Fruit fly (Drosophila melanogaster) whole organism, embryonic: ENCODE results near the gene Nup98-96.

ENCODE experiments used
- Aef1 ChIP-seq: fragments of 200-800 bp; sonication (Bioruptor generic); IDR thresholded peaks from 3 replicates; pipeline ENCODE4 v1.3.6; 2022; ENCODE audit warnings: missing biosample characterization, missing genetic modification characterization
- Bdp1 ChIP-seq: fragments of 200-800 bp; sonication (Bioruptor generic); optimal IDR thresholded peaks from 3 replicates; lab custom pipeline; 2016; ENCODE audit warnings: missing biosample characterization, missing genetic modification characterization
- CG10147 ChIP-seq: fragments of 200-800 bp; sonication (Bioruptor generic); optimal IDR thresholded peaks from 2 replicates; lab custom pipeline; 2019; ENCODE audit warnings: missing biosample characterization, mild to moderate bottlenecking, missing genetic modification characterization, moderate library complexity
- CG11247 ChIP-seq: fragments of 200-800 bp; sonication (Bioruptor generic); IDR thresholded peaks from 2 replicates; pipeline ENCODE4 v1.3.6; 2022; ENCODE audit warnings: missing biosample characterization, missing genetic modification characterization
- CG14441 ChIP-seq: fragments of 200-800 bp; sonication (Bioruptor generic); IDR thresholded peaks from 2 replicates; pipeline ENCODE4 v1.3.6; 2022; ENCODE audit warnings: missing biosample characterization, missing genetic modification characterization
- CG15073 ChIP-seq: fragments of 200-800 bp; sonication (Bioruptor generic); optimal IDR thresholded peaks from 2 replicates; lab custom pipeline; 2016; ENCODE audit warnings: missing biosample characterization, missing genetic modification characterization
- CG17186 ChIP-seq: fragments of 200-800 bp; sonication (Bioruptor generic); optimal IDR thresholded peaks from 3 replicates; lab custom pipeline; 2017; ENCODE audit warnings: missing biosample characterization, missing genetic modification reagents, missing genetic modification characterization
- CG17612 ChIP-seq: fragments of 200-800 bp; sonication (Bioruptor generic); IDR thresholded peaks from 2 replicates; pipeline ENCODE4 v1.3.6; 2022; ENCODE audit warnings: missing biosample characterization, missing genetic modification characterization
- CG3163 ChIP-seq: fragments of 200-800 bp; sonication (Bioruptor generic); optimal IDR thresholded peaks from 3 replicates; lab custom pipeline; 2016; ENCODE audit warnings: missing biosample characterization, missing genetic modification characterization
- CG32532 ChIP-seq: fragments of 200-800 bp; sonication (Bioruptor generic); IDR thresholded peaks from 2 replicates; pipeline ENCODE4 v1.3.6; 2022; ENCODE audit warnings: missing biosample characterization, missing genetic modification characterization
- CG3847 ChIP-seq: fragments of 200-800 bp; sonication (Bioruptor generic); IDR thresholded peaks from 2 replicates; pipeline ENCODE4 v1.3.6; 2022; ENCODE audit warnings: missing biosample characterization, missing genetic modification characterization
- CG4328 ChIP-seq: fragments of 200-800 bp; sonication (Bioruptor generic); optimal IDR thresholded peaks from 3 replicates; lab custom pipeline; 2017; ENCODE audit warnings: missing biosample characterization, missing genetic modification reagents, missing genetic modification characterization
- CG4617 ChIP-seq: fragments of 200-800 bp; sonication (Bioruptor generic); optimal IDR thresholded peaks from 3 replicates; lab custom pipeline; 2016; ENCODE audit warnings: missing biosample characterization, missing genetic modification characterization, borderline replicate concordance
- CG4707 ChIP-seq: fragments of 200-800 bp; sonication (Bioruptor generic); optimal IDR thresholded peaks from 2 replicates; lab custom pipeline; 2018; ENCODE audit warnings: missing biosample characterization, mild to moderate bottlenecking, missing genetic modification characterization, moderate library complexity
- CG8359 ChIP-seq: fragments of 200-800 bp; sonication (Bioruptor generic); optimal IDR thresholded peaks from 2 replicates; lab custom pipeline; 2017; ENCODE audit warnings: missing biosample characterization, mild to moderate bottlenecking, missing genetic modification characterization, borderline replicate concordance
- CG9932 ChIP-seq: fragments of 200-800 bp; sonication (Bioruptor generic); IDR thresholded peaks from 2 replicates; pipeline ENCODE4 v1.3.6; 2022; ENCODE audit warnings: missing biosample characterization, missing genetic modification characterization
- Chrac-16 ChIP-seq: fragments of 200-800 bp; sonication (Bioruptor generic); optimal IDR thresholded peaks from 3 replicates; lab custom pipeline; 2016; ENCODE audit warnings: missing biosample characterization, missing genetic modification characterization
- CkIIα-i1 ChIP-seq: fragments of 200-800 bp; sonication (Bioruptor generic); IDR thresholded peaks from 2 replicates; pipeline ENCODE4 v1.3.6; 2022; ENCODE audit warnings: missing biosample characterization, missing genetic modification characterization
- E2f1 ChIP-seq: fragments of 200-800 bp; sonication (Bioruptor generic); IDR thresholded peaks from 2 replicates; pipeline ENCODE4 v1.3.6; 2022; ENCODE audit warnings: missing biosample characterization, missing genetic modification characterization
- ERR ChIP-seq: fragments of 200-800 bp; sonication (Bioruptor generic); optimal IDR thresholded peaks from 2 replicates; lab custom pipeline; 2016; ENCODE audit warnings: missing biosample characterization, missing genetic modification characterization
- Fer3 ChIP-seq: fragments of 200-800 bp; sonication (Bioruptor generic); optimal IDR thresholded peaks from 2 replicates; lab custom pipeline; 2018; ENCODE audit warnings: missing biosample characterization, mild to moderate bottlenecking, missing genetic modification characterization, moderate library complexity
- HLH54F ChIP-seq: fragments of 200-800 bp; sonication (Bioruptor generic); optimal IDR thresholded peaks from 3 replicates; lab custom pipeline; 2016; ENCODE audit warnings: missing biosample characterization, missing genetic modification characterization
- Max ChIP-seq: fragments of 200-800 bp; sonication (Bioruptor generic); optimal IDR thresholded peaks from 2 replicates; lab custom pipeline; 2016; ENCODE audit warnings: missing biosample characterization, mild to moderate bottlenecking, missing genetic modification characterization
- Rfx ChIP-seq: fragments of 200-800 bp; sonication (Bioruptor generic); IDR thresholded peaks from 2 replicates; pipeline ENCODE4 v1.3.6; 2022; ENCODE audit warnings: missing biosample characterization, missing genetic modification characterization
- Ssrp ChIP-seq: fragments of 200-800 bp; sonication (Bioruptor generic); optimal IDR thresholded peaks from 2 replicates; lab custom pipeline; 2018; ENCODE audit warnings: missing biosample characterization, mild to moderate bottlenecking, missing genetic modification characterization, moderate library complexity
- amos ChIP-seq: fragments of 200-800 bp; sonication (Bioruptor generic); IDR thresholded peaks from 2 replicates; pipeline ENCODE4 v1.3.6; 2022; ENCODE audit warnings: missing biosample characterization, missing genetic modification characterization; ENCODE audit not compliant: partially characterized antibody
- ato ChIP-seq: fragments of 200-800 bp; sonication (Bioruptor generic); IDR thresholded peaks from 2 replicates; pipeline ENCODE4 v1.3.6; 2022; ENCODE audit warnings: missing biosample characterization, missing genetic modification characterization; ENCODE audit not compliant: partially characterized antibody
- az2 ChIP-seq: fragments of 200-800 bp; sonication (Bioruptor generic); optimal IDR thresholded peaks from 3 replicates; lab custom pipeline; 2016; ENCODE audit warnings: missing biosample characterization, missing genetic modification characterization
- cas ChIP-seq: fragments of 200-800 bp; sonication (Bioruptor generic); IDR thresholded peaks from 2 replicates; pipeline ENCODE4 v1.3.6; 2022; ENCODE audit warnings: missing biosample characterization, missing genetic modification characterization
- chinmo ChIP-seq: fragments of 200-800 bp; sonication (Bioruptor generic); IDR thresholded peaks from 4 replicates; pipeline ENCODE4 v1.3.6; 2022; ENCODE audit warnings: missing biosample characterization, missing genetic modification characterization; ENCODE audit not compliant: partially characterized antibody
- croc ChIP-seq: fragments of 200-800 bp; sonication (Bioruptor generic); conservative IDR thresholded peaks from 3 replicates; pipeline ENCODE4 v1.3.6; 2022; ENCODE audit warnings: missing biosample characterization, missing genetic modification characterization
- dati ChIP-seq: fragments of 200-800 bp; sonication (Bioruptor generic); IDR thresholded peaks from 2 replicates; pipeline ENCODE4 v1.3.6; 2022; ENCODE audit warnings: missing biosample characterization, missing genetic modification characterization
- dimm ChIP-seq: fragments of 200-800 bp; sonication (Bioruptor generic); IDR thresholded peaks from 2 replicates; pipeline ENCODE4 v1.3.6; 2022; ENCODE audit warnings: missing biosample characterization, missing genetic modification characterization
- fd102C ChIP-seq: fragments of 200-800 bp; sonication (Bioruptor generic); optimal IDR thresholded peaks from 2 replicates; lab custom pipeline; 2018; ENCODE audit warnings: missing biosample characterization, mild to moderate bottlenecking, missing genetic modification characterization, moderate library complexity
- gfzf ChIP-seq: fragments of 200-800 bp; sonication (Bioruptor generic); optimal IDR thresholded peaks from 2 replicates; lab custom pipeline; 2016; ENCODE audit warnings: missing biosample characterization, mild to moderate bottlenecking, missing genetic modification characterization, moderate library complexity
- her ChIP-seq: fragments of 200-800 bp; sonication (Bioruptor generic); optimal IDR thresholded peaks from 2 replicates; lab custom pipeline; 2016; ENCODE audit warnings: missing biosample characterization, missing genetic modification characterization
- jumu ChIP-seq: fragments of 200-800 bp; sonication (Bioruptor generic); optimal IDR thresholded peaks from 3 replicates; lab custom pipeline; 2016; ENCODE audit warnings: missing biosample characterization, missing genetic modification characterization
- mam ChIP-seq: fragments of 200-800 bp; sonication (Bioruptor generic); optimal IDR thresholded peaks from 3 replicates; lab custom pipeline; 2016; ENCODE audit warnings: missing biosample characterization, missing genetic modification characterization
- mld ChIP-seq: fragments of 200-800 bp; sonication (Bioruptor generic); IDR thresholded peaks from 3 replicates; pipeline ENCODE4 v1.3.6; 2022; ENCODE audit warnings: missing biosample characterization, missing genetic modification characterization; ENCODE audit not compliant: partially characterized antibody
- p53 ChIP-seq: fragments of 200-800 bp; sonication (Bioruptor generic); optimal IDR thresholded peaks from 2 replicates; lab custom pipeline; 2016; ENCODE audit warnings: missing biosample characterization, missing genetic modification characterization
- prd ChIP-seq, 3 experiments: fragments of >200 bp in 2 of 3; fragments of 200-800 bp in 1 of 3; sonication (Bioruptor generic) in 1 of 3; optimal IDR thresholded peaks in 2 of 3; IDR thresholded peaks in 1 of 3; 2 replicates in 2 of 3; 3 replicates in 1 of 3; pipeline versions ENCODE4 v1.3.6 to Lab custom; 2017 to 2022; ENCODE audit warnings: missing biosample characterization in 1 of 3, missing genetic modification characterization in 1 of 3
- row ChIP-seq: fragments of 200-800 bp; sonication (Bioruptor generic); IDR thresholded peaks from 3 replicates; pipeline ENCODE4 v1.3.6; 2022; ENCODE audit warnings: missing biosample characterization, missing genetic modification characterization
- sob ChIP-seq: fragments of 200-800 bp; sonication (Bioruptor generic); IDR thresholded peaks from 2 replicates; pipeline ENCODE4 v1.3.6; 2022; ENCODE audit warnings: missing biosample characterization, missing genetic modification characterization
- tin ChIP-seq: fragments of 200-800 bp; sonication (Bioruptor generic); optimal IDR thresholded peaks from 3 replicates; lab custom pipeline; 2016; ENCODE audit warnings: missing biosample characterization, missing genetic modification characterization
- trh ChIP-seq: fragments of 200-800 bp; sonication (Bioruptor generic); optimal IDR thresholded peaks from 2 replicates; lab custom pipeline; 2016; ENCODE audit warnings: missing biosample characterization, missing genetic modification characterization
- tx ChIP-seq: fragments of 200-800 bp; sonication (Bioruptor generic); optimal IDR thresholded peaks from 2 replicates; lab custom pipeline; 2016; ENCODE audit warnings: missing biosample characterization, missing genetic modification characterization
- unc-4 ChIP-seq: fragments of 200-800 bp; sonication (Bioruptor generic); IDR thresholded peaks from 2 replicates; pipeline ENCODE4 v1.3.6; 2022; ENCODE audit warnings: missing biosample characterization, missing genetic modification characterization; ENCODE audit not compliant: partially characterized antibody
- vfl ChIP-seq: fragments of 200-800 bp; sonication (Bioruptor generic); optimal IDR thresholded peaks from 2 replicates; lab custom pipeline; 2016; ENCODE audit warnings: missing biosample characterization, missing genetic modification characterization
- vvl ChIP-seq: fragments of 200-800 bp; sonication (Bioruptor generic); IDR thresholded peaks from 2 replicates; pipeline ENCODE4 v1.3.6; 2022; ENCODE audit warnings: missing biosample characterization, missing genetic modification characterization
- wor ChIP-seq: fragments of 200-800 bp; sonication (Bioruptor generic); IDR thresholded peaks from 2 replicates; pipeline ENCODE4 v1.3.6; 2022; ENCODE audit warnings: missing biosample characterization, missing genetic modification characterization

Nup98-96 gene

DNA sequence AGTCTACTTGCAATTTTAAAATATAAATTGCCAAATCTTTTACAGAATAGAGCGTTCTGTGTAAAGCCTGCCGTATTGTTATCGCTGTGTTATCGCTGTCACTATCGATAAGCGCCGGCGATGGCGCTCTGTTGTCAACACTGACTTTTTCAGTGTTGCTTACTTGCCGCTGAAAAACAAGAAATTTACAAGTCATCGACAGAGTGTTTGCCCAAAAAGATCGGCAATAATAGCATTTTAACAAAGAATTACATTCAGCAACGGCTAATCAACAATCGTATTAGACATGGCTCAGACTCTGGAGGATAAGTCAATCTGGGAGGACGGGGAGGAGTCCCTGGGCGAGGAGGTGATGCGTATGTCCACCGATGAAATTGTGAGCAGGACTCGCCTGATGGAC, 28.7 kb downstream of the Nup98-96 start, which contains the start of the genes RanBP3 and Rpt5 (continued):
- peak; percentile 10 for TF ChIP-seq CG10147 (GFP tag; lab: Kevin White, UChicago)
- peak; percentile 73 for TF ChIP-seq mam (GFP tag; lab: Kevin White, UChicago)
- no peak for TF ChIP-seq croc (GFP tag; lab: Robert Waterston, UW)
- peak; percentile 67 for TF ChIP-seq tin (GFP tag; lab: Kevin White, UChicago)
- TF ChIP-seq trh = peak; percentile 18
- peak; percentile 96 for TF ChIP-seq CG4617 (GFP tag; lab: Kevin White, UChicago)
- TF ChIP-seq Rfx (GFP tag; lab: Robert Waterston, UW) = peak; percentile 83
- TF ChIP-seq chinmo (GFP tag; lab: Robert Waterston, UW) = peak; percentile 69; the same call in 1 of the 4 replicates
- TF ChIP-seq vfl = peak; percentile 68
- peak; percentile 77 for TF ChIP-seq ERR (GFP tag; lab: Kevin White, UChicago)
- TF ChIP-seq jumu (GFP tag; lab: Kevin White, UChicago) = peak; percentile 49
- TF ChIP-seq CG4328 (GFP tag; lab: Kevin White, UChicago) = no peak
- TF ChIP-seq Bdp1 (GFP tag; lab: Kevin White, UChicago) = peak; percentile 5
- TF ChIP-seq unc-4 = peak; percentile 82
- peak; percentile 51; the same call in 1 of the 2 replicates for TF ChIP-seq E2f1 (GFP tag; lab: Robert Waterston, UW)
- peak; percentile 90 for TF ChIP-seq sob
- peak; percentile 65; the same call in 1 of the 2 replicates for TF ChIP-seq CG11247
- peak; percentile 48 for TF ChIP-seq Fer3
- peak; percentile 75 for TF ChIP-seq ato
- TF ChIP-seq row (GFP tag; lab: Robert Waterston, UW) = peak; percentile 49; the same call in 2 of the 3 replicates
- peak; percentile 10 for TF ChIP-seq az2
- TF ChIP-seq Max (GFP tag; lab: Kevin White, UChicago) = peak; percentile 27
- peak; percentile 71 for TF ChIP-seq HLH54F (GFP tag; lab: Kevin White, UChicago)
- TF ChIP-seq gfzf (GFP tag; lab: Kevin White, UChicago) = peak; percentile 27
- peak; percentile 83 for TF ChIP-seq CG9932 (GFP tag; lab: Robert Waterston, UW)
- peak; percentile 92 for TF ChIP-seq mld (GFP tag; lab: Robert Waterston, UW)
- peak; percentile 51; the same call in 1 of the 2 replicates for TF ChIP-seq CG17612 (GFP tag; lab: Robert Waterston, UW)
- peak; percentile 70 for TF ChIP-seq vvl (GFP tag; lab: Robert Waterston, UW)
- 0 out of 3 replicates have a peak, but pooled peaks have one; percentile 16 for TF ChIP-seq Aef1
- peak; percentile 31 for TF ChIP-seq CG4707 (GFP tag; lab: Kevin White, UChicago)
- no peak for TF ChIP-seq wor (GFP tag; lab: Robert Waterston, UW)
- no peak for TF ChIP-seq Ssrp (tag; lab: Kevin White, UChicago)
- no peak for TF ChIP-seq CkIIα-i1 (GFP tag; lab: Robert Waterston, UW)
- no peak for TF ChIP-seq dati
- TF ChIP-seq CG32532 (GFP tag; lab: Robert Waterston, UW) = peak; percentile 60; the same call in 1 of the 2 replicates
- no peak for TF ChIP-seq cas
- TF ChIP-seq CG8359 (GFP tag; lab: Kevin White, UChicago) = no peak
- no peak for TF ChIP-seq fd102C
- TF ChIP-seq Chrac-16 (GFP tag; lab: Kevin White, UChicago) = peak; percentile 34
- peak; percentile 44 for TF ChIP-seq tx
- TF ChIP-seq dimm (GFP tag; lab: Robert Waterston, UW) = no peak
- TF ChIP-seq CG15073 (GFP tag; lab: Kevin White, UChicago) = peak; percentile 8
- TF ChIP-seq CG14441 = peak; percentile 44; the same call in 1 of the 2 replicates
- TF ChIP-seq CG3847 (GFP tag; lab: Robert Waterston, UW) = peak; percentile 76
- peak; percentile 59 for TF ChIP-seq her (GFP tag; lab: Kevin White, UChicago)
- peak; percentile 32 for TF ChIP-seq p53
- TF ChIP-seq prd (optimal IDR thresholded peaks at IDR 0.05; lab: Kevin White, UChicago) = no peak
- peak; percentile 48; the same call in 2 of the 3 replicates for TF ChIP-seq prd (GFP tag; IDR thresholded peaks at IDR 0.05; lab: Robert Waterston, UW)
- peak; percentile 69 for TF ChIP-seq CG17186 (GFP tag; lab: Kevin White, UChicago)
- TF ChIP-seq CG3163 (GFP tag; lab: Kevin White, UChicago) = peak; percentile 63
- TF ChIP-seq amos (GFP tag; lab: Robert Waterston, UW) = peak; percentile 86
